Worm (Caenorhabditis elegans) whole organism, midembryonic: ENCODE data around the gene emc-3.

ENCODE experiments used
- klf-2 ChIP-seq: fragments of 200-800 bp; sonication (Bioruptor generic); conservative IDR thresholded peaks from 2 replicates; pipeline ENCODE4 v1.3.6; 2022; ENCODE audit warnings: missing genetic modification reagents, missing genetic modification characterization, missing compliant biosample characterization
- ztf-29 ChIP-seq: fragments of 200-800 bp; sonication (Bioruptor generic); IDR thresholded peaks from 2 replicates; pipeline ENCODE4 v1.3.6; 2022; ENCODE audit warnings: missing genetic modification reagents, missing genetic modification characterization, missing compliant biosample characterization

- TF ChIP-seq ztf-29 (GFP tag; lab: Robert Waterston, UW) (no peak), klf-2 (GFP tag; lab: Robert Waterston, UW) (no peak)
Observed at ce11 chrIV:13393246-13393716, 11.6 kb upstream of the emc-3 start.
